Worm (Caenorhabditis elegans) whole organism, L1 larva: ENCODE results near the gene ZK418.5.
A peak's percentile ranks its signal among the peaks of the same experiment; 100 is the strongest.

Experiments
- C04F5.9 ChIP-seq: sonication (generic microtip); optimal IDR thresholded peaks from 2 replicates; lab custom pipeline; 2016; ENCODE audit warnings: missing genetic modification characterization, missing compliant biosample characterization
- C34B4.2 ChIP-seq: sonication (generic microtip); optimal IDR thresholded peaks from 2 replicates; lab custom pipeline; 2017; ENCODE audit warnings: mild to moderate bottlenecking, missing genetic modification characterization, missing compliant biosample characterization
- aha-1 ChIP-seq: fragments of 150-350 bp; optimal IDR thresholded peaks from 2 replicates; lab custom pipeline; 2014; ENCODE audit warnings: missing biosample characterization, missing genetic modification characterization
- aly-2 ChIP-seq: fragments of 150-350 bp; optimal IDR thresholded peaks from 2 replicates; lab custom pipeline; 2014; ENCODE audit warnings: missing biosample characterization, missing genetic modification characterization
- blmp-1 ChIP-seq: fragments of 150-350 bp; optimal IDR thresholded peaks from 2 replicates; lab custom pipeline; 2014; ENCODE audit warnings: missing biosample characterization, missing genetic modification characterization
- ceh-63 ChIP-seq: fragments of 200-800 bp; sonication (Bioruptor generic); optimal IDR thresholded peaks from 2 replicates; lab custom pipeline; 2018; ENCODE audit warnings: mild to moderate bottlenecking, missing genetic modification characterization, missing compliant biosample characterization
- ceh-8 ChIP-seq: fragments of 200-800 bp; sonication (Bioruptor generic); optimal IDR thresholded peaks from 2 replicates; lab custom pipeline; 2018; ENCODE audit warnings: mild to moderate bottlenecking, missing genetic modification characterization, moderate library complexity, missing compliant biosample characterization
- ceh-88 ChIP-seq: fragments of 200-800 bp; sonication (Bioruptor generic); IDR thresholded peaks from 2 replicates; pipeline ENCODE4 v1.3.6; 2022; ENCODE audit warnings: missing genetic modification characterization, missing compliant biosample characterization
- dpl-1 ChIP-seq, 3 experiments: fragments of 150-350 bp in 2 of 3; sonication (generic microtip) in 1 of 3; optimal IDR thresholded peaks; 2 replicates each; lab custom pipeline; 2014 to 2017; ENCODE audit warnings: missing biosample characterization in 3 of 3, missing genetic modification characterization in 3 of 3, missing genetic modification reagents in 3 of 3
- efl-1 ChIP-seq, 4 experiments: fragments of 150-350 bp; optimal IDR thresholded peaks in 3 of 4; peaks in 1 of 4; 1 replicate in 1 of 4; 2 replicates in 3 of 4; lab custom pipeline; 2014; ENCODE audit warnings: missing biosample characterization in 2 of 4, missing genetic modification characterization in 2 of 4, missing genetic modification reagents in 2 of 4
- elt-3 ChIP-seq, 6 experiments: fragments of 150-350 bp in 1 of 6; sonication (generic microtip); optimal IDR thresholded peaks; 2 replicates each; lab custom pipeline; 2017 to 2018; ENCODE audit warnings: missing biosample characterization in 6 of 6, missing genetic modification characterization in 6 of 6, inconsistent platforms in 1 of 6
- fkh-8 ChIP-seq: sonication (generic microtip); optimal IDR thresholded peaks from 2 replicates; lab custom pipeline; 2016; ENCODE audit warnings: mild to moderate bottlenecking, missing genetic modification characterization, missing compliant biosample characterization
- fos-1 ChIP-seq: fragments of 150-350 bp; optimal IDR thresholded peaks from 2 replicates; lab custom pipeline; 2014; ENCODE audit warnings: missing biosample characterization, missing genetic modification characterization
- grh-1 ChIP-seq: fragments of 200-800 bp; sonication (Bioruptor generic); IDR thresholded peaks from 2 replicates; pipeline ENCODE4 v1.3.6; 2022; ENCODE audit warnings: missing genetic modification reagents, missing genetic modification characterization, missing compliant biosample characterization
- hlh-4 ChIP-seq: sonication (generic microtip); optimal IDR thresholded peaks from 2 replicates; lab custom pipeline; 2016; ENCODE audit warnings: mild to moderate bottlenecking, missing genetic modification characterization, missing compliant biosample characterization
- irx-1 ChIP-seq: sonication (generic microtip); optimal IDR thresholded peaks from 2 replicates; lab custom pipeline; 2016; ENCODE audit warnings: missing genetic modification characterization, missing compliant biosample characterization
- jun-1 ChIP-seq: fragments of 150-350 bp; optimal IDR thresholded peaks from 2 replicates; lab custom pipeline; 2014; ENCODE audit warnings: missing biosample characterization, missing genetic modification reagents, missing genetic modification characterization
- lin-14 ChIP-seq: fragments of 200-800 bp; sonication (Bioruptor generic); optimal IDR thresholded peaks from 2 replicates; lab custom pipeline; 2018; ENCODE audit warnings: mild to moderate bottlenecking, missing genetic modification characterization, moderate library complexity, missing compliant biosample characterization
- lin-35 ChIP-seq, 2 experiments: fragments of 150-350 bp; optimal IDR thresholded peaks; 2 replicates each; lab custom pipeline; 2014; ENCODE audit warnings: missing biosample characterization in 2 of 2, missing genetic modification characterization in 2 of 2, missing genetic modification reagents in 2 of 2
- lsy-2 ChIP-seq, 2 experiments: fragments of 150-350 bp; optimal IDR thresholded peaks; 2 replicates each; lab custom pipeline; 2014; ENCODE audit warnings: missing biosample characterization in 2 of 2, missing genetic modification characterization in 2 of 2
- mab-9 ChIP-seq: fragments of 200-800 bp; sonication (Bioruptor generic); IDR thresholded peaks from 2 replicates; pipeline ENCODE4 v1.3.6; 2022; ENCODE audit warnings: missing genetic modification reagents, missing genetic modification characterization, missing compliant biosample characterization
- mef-2 ChIP-seq: fragments of 150-350 bp; optimal IDR thresholded peaks from 2 replicates; lab custom pipeline; 2014; ENCODE audit warnings: missing biosample characterization, missing genetic modification characterization
- nhr-11 ChIP-seq: fragments of 150-350 bp; optimal IDR thresholded peaks from 2 replicates; lab custom pipeline; 2014; ENCODE audit warnings: missing biosample characterization, missing genetic modification characterization
- nhr-12 ChIP-seq: sonication (generic microtip); optimal IDR thresholded peaks from 2 replicates; lab custom pipeline; 2017; ENCODE audit warnings: missing biosample characterization, missing genetic modification characterization
- nhr-28 ChIP-seq: fragments of 150-350 bp; optimal IDR thresholded peaks from 2 replicates; lab custom pipeline; 2014; ENCODE audit warnings: missing biosample characterization, missing genetic modification characterization
- nhr-71 ChIP-seq: sonication (generic microtip); optimal IDR thresholded peaks from 2 replicates; lab custom pipeline; 2016; ENCODE audit warnings: mild to moderate bottlenecking, missing genetic modification characterization, moderate library complexity, missing compliant biosample characterization
- nhr-76 ChIP-seq: sonication (generic microtip); optimal IDR thresholded peaks from 2 replicates; lab custom pipeline; 2017; ENCODE audit warnings: missing biosample characterization, missing genetic modification characterization
- pag-3 ChIP-seq: sonication (generic microtip); optimal IDR thresholded peaks from 2 replicates; lab custom pipeline; 2017; ENCODE audit warnings: missing genetic modification characterization, mild to moderate bottlenecking, missing compliant biosample characterization, antibody characterized with exemption, borderline replicate concordance; ENCODE audit not compliant: insufficient read depth
- pax-3 ChIP-seq: fragments of 200-800 bp; sonication (Bioruptor generic); optimal IDR thresholded peaks from 2 replicates; lab custom pipeline; 2018; ENCODE audit warnings: mild to moderate bottlenecking, missing genetic modification characterization, moderate library complexity, missing compliant biosample characterization
- pqm-1 ChIP-seq: sonication (generic microtip); optimal IDR thresholded peaks from 3 replicates; lab custom pipeline; 2017; ENCODE audit warnings: missing biosample characterization, missing genetic modification characterization
- rnt-1 ChIP-seq: sonication (generic microtip); optimal IDR thresholded peaks from 2 replicates; lab custom pipeline; 2016; ENCODE audit warnings: mild to moderate bottlenecking, missing genetic modification characterization, moderate library complexity, missing compliant biosample characterization
- skn-1 ChIP-seq: fragments of 150-350 bp; optimal IDR thresholded peaks from 2 replicates; lab custom pipeline; 2014; ENCODE audit warnings: missing biosample characterization, missing genetic modification characterization
- snpc-4 ChIP-seq: fragments of 150-350 bp; optimal IDR thresholded peaks from 2 replicates; lab custom pipeline; 2014; ENCODE audit warnings: missing biosample characterization, missing genetic modification characterization
- sox-4 ChIP-seq: sonication (generic microtip); optimal IDR thresholded peaks from 2 replicates; lab custom pipeline; 2016; ENCODE audit warnings: missing genetic modification characterization, missing compliant biosample characterization
- sup-37 ChIP-seq: fragments of 200-800 bp; sonication (Bioruptor generic); optimal IDR thresholded peaks from 2 replicates; lab custom pipeline; 2018; ENCODE audit warnings: mild to moderate bottlenecking, missing genetic modification characterization, missing compliant biosample characterization
- tbx-2 ChIP-seq: sonication (generic microtip); optimal IDR thresholded peaks from 2 replicates; lab custom pipeline; 2016; ENCODE audit warnings: missing genetic modification characterization, missing compliant biosample characterization
- tlp-1 ChIP-seq: fragments of 150-350 bp; optimal IDR thresholded peaks from 2 replicates; lab custom pipeline; 2014; ENCODE audit warnings: missing biosample characterization, missing genetic modification characterization
- unc-130 ChIP-seq: fragments of 150-350 bp; optimal IDR thresholded peaks from 2 replicates; lab custom pipeline; 2017; ENCODE audit warnings: missing biosample characterization, missing genetic modification characterization, inconsistent platforms
- unc-62 ChIP-seq: fragments of 150-350 bp; optimal IDR thresholded peaks from 2 replicates; lab custom pipeline; 2014; ENCODE audit warnings: missing biosample characterization, missing genetic modification reagents, missing genetic modification characterization
- unc-86 ChIP-seq: sonication (generic microtip); optimal IDR thresholded peaks from 2 replicates; lab custom pipeline; 2016; ENCODE audit warnings: missing genetic modification characterization, missing compliant biosample characterization
- unc-98 ChIP-seq: fragments of 200-800 bp; sonication (Bioruptor generic); IDR thresholded peaks from 2 replicates; pipeline ENCODE4 v1.3.6; 2022; ENCODE audit warnings: missing genetic modification characterization, missing compliant biosample characterization
- zag-1 ChIP-seq: fragments of 150-350 bp; optimal IDR thresholded peaks from 2 replicates; lab custom pipeline; 2014; ENCODE audit warnings: missing biosample characterization, missing genetic modification characterization
- ztf-4 ChIP-seq: fragments of 150-350 bp; optimal IDR thresholded peaks from 2 replicates; lab custom pipeline; 2014; ENCODE audit warnings: missing biosample characterization, missing genetic modification characterization

The ZK418.5 gene

DNA sequence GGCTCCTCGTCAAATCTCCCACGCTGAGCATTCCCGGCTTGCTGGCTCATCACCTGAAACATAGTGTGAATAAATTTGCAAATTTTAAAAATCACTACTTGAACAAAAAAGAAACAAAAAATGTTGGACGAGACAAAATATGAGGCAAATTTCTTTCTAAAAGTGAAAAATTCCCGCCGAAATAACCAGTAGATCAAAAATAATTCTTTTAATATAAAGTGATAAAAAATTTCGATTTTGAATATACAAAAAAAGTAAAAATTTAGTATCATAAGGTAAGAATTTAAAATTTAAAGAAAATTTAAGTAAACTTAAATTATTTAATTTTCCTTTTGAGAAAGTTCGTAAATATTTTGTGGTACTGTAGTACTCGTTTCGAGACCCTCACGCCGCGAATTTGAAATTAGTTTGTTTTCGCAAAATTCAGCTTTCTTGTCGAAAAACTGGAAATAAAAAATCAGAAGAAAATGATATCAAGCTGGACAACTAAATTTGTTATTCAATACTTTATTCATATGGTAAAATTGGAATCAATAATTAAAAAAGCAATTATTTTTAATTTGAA lies 13.0 kb downstream of the ZK418.5 start, which contains the start of gene egg-2:
Gene egg-2 (minus strand): TSS at position 53 of the 565 bp plus-strand sequence.
- no peak for TF ChIP-seq efl-1 (optimal IDR thresholded peaks at IDR 0.05; lab: Kevin White, UChicago)
- TF ChIP-seq efl-1 (GFP tag; optimal IDR thresholded peaks at IDR 0.05 in 1 of 2; lab: Kevin White, UChicago): no peak
- no peak for TF ChIP-seq aha-1 (tag; lab: Kevin White, UChicago)
- no peak for TF ChIP-seq tbx-2 (tag; lab: Kevin White, UChicago)
- TF ChIP-seq mab-9 (GFP tag; lab: Robert Waterston, UW): no peak
- TF ChIP-seq irx-1 (tag; lab: Kevin White, UChicago): no peak
- TF ChIP-seq ceh-8 (GFP tag; lab: Kevin White, UChicago): no peak
- TF ChIP-seq unc-62 (GFP tag; lab: Kevin White, UChicago): no peak
- TF ChIP-seq ztf-4 (tag; lab: Kevin White, UChicago): no peak
- no peak for TF ChIP-seq tlp-1
- no peak for TF ChIP-seq nhr-12 (tag; lab: Kevin White, UChicago)
- TF ChIP-seq aly-2: no peak
- TF ChIP-seq nhr-28 (tag; lab: Kevin White, UChicago): no peak

ce11 chrIII:7056241-7056640 lies 17.4 kb downstream of the ZK418.5 start, which contains the start of gene R01H2.2:
Gene R01H2.2 (plus strand): TSS chrIII:7056541.
- TF ChIP-seq hlh-4 (tag; lab: Kevin White, UChicago): no peak
- no peak for TF ChIP-seq pag-3 (tag; lab: Kevin White, UChicago)
- no peak for TF ChIP-seq C34B4.2 (tag; lab: Kevin White, UChicago)
- TF ChIP-seq unc-86 (tag; lab: Kevin White, UChicago): no peak
- no peak for TF ChIP-seq zag-1 (tag; lab: Kevin White, UChicago)
- TF ChIP-seq tlp-1: no peak
- no peak for TF ChIP-seq ceh-63 (GFP tag; lab: Kevin White, UChicago)
- TF ChIP-seq unc-130 (tag; lab: Kevin White, UChicago): no peak
- TF ChIP-seq nhr-71: no peak
- no peak for TF ChIP-seq elt-3 (tag; optimal IDR thresholded peaks at IDR 0.05; lab: Kevin White, UChicago)
- TF ChIP-seq jun-1 (tag; lab: Kevin White, UChicago): no peak
- TF ChIP-seq grh-1 (GFP tag; lab: Robert Waterston, UW): no peak
- no peak for TF ChIP-seq pax-3 (tag; lab: Kevin White, UChicago)

DNA sequence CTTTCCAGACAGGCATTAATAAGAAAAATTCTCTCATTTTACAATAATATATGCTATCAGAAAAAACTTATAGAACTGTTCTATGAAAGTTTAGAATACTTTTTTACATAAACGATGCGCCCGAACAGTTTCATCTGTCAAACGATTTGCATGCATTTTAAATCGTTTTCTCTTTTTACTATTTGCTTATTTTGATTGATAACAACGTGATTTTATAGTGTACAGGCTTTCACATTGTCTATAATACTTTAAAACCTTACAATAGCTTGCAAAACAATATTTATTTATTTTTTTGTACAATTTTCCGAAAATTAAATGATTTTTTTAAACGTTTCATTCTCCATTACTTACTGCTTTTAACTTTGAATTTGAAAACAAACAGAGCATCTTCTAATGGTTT lies 28.0 kb downstream of the ZK418.5 start, which contains the start of gene R01H2.7:
Gene R01H2.7 (minus strand): TSS at position 101 of the 400 bp plus-strand sequence.
- no peak for TF ChIP-seq lin-35 (GFP tag; optimal IDR thresholded peaks at IDR 0.05; lab: Kevin White, UChicago)

DNA sequence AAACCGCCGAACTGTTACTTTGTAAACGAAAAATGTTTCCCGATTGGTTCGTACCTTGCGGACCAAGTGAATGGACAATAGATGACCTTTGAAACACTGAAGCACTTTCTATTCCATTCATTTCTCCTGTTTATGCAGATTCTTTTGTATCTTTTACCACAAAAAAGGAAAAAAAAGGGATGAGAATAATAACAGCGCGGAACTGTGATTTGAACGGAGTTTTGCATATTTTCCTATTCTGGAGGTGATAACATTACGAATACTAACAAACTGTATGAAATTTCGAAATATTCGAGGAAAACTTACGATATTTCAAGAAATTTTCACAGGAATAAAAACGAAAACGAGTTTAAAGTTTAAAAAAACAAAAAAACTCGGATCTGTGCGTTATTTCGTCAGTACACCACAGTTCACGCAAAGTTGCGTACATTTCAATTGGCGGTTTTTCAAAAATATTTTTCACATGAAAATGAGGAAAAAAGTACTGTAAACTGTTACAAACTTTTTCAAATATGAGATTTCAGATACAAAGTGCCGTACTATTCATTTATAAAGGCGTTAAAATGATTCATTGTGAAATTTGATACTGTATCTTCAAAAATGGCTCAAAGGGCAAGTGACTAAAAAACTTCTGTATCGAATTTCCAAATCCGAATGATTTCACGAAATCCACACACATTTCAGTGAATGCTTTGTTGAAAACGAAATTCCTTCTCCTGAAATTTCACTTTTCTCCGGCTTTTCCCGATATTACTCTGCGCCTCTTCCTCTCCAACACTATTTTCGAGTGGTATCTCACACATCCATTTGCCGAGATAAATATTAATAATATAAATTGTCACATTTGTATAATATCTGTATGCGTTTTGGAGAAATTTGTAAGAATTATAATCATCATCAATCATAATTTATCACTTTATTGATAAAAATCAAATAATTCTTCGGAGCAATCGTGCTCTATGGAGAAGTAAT lies 39.1 kb downstream of the ZK418.5 start:
- TF ChIP-seq fos-1 (no peak), blmp-1 (tag; lab: Kevin White, UChicago) (peak; percentile 45), mab-9 (GFP tag; lab: Robert Waterston, UW) (no peak), hlh-4 (tag; lab: Kevin White, UChicago) (no peak), aly-2 (no peak), nhr-11 (tag; lab: Kevin White, UChicago) (no peak), rnt-1 (no peak), ceh-88 (no peak), snpc-4 (tag; lab: Kevin White, UChicago) (no peak), sup-37 (GFP tag; lab: Kevin White, UChicago) (no peak), lsy-2 (tag; optimal IDR thresholded peaks at IDR 0.05; lab: Kevin White, UChicago) (no peak), C04F5.9 (tag; lab: Kevin White, UChicago) (no peak), pqm-1 (no peak), pax-3 (tag; lab: Kevin White, UChicago) (no peak), dpl-1 (GFP tag; optimal IDR thresholded peaks at IDR 0.05; lab: Kevin White, UChicago) (peak in 2 of 3 experiments; percentile 14 to 33), skn-1 (tag; lab: Kevin White, UChicago) (no peak), ceh-8 (GFP tag; lab: Kevin White, UChicago) (no peak), lin-14 (no peak), fkh-8 (tag; lab: Kevin White, UChicago) (no peak), zag-1 (tag; lab: Kevin White, UChicago) (no peak), sox-4 (tag; lab: Kevin White, UChicago) (no peak), efl-1 (optimal IDR thresholded peaks at IDR 0.05; lab: Kevin White, UChicago) (peak; percentile 19 to 92), efl-1 (GFP tag; optimal IDR thresholded peaks at IDR 0.05 in 1 of 2; lab: Kevin White, UChicago) (peak; percentile 59 to 91), unc-98 (no peak), nhr-76 (no peak), mef-2 (no peak)
